Fruit fly (Drosophila melanogaster) whole organism, embryonic: ENCODE data around the gene Pdzd8.

Experiments used
- Adf1 ChIP-seq: fragments of 200-800 bp; sonication (Bioruptor generic); IDR thresholded peaks from 2 replicates; pipeline ENCODE4 v1.3.6; 2022; ENCODE audit warnings: missing biosample characterization, missing genetic modification characterization
- Atf6 ChIP-seq: fragments of 200-800 bp; sonication (Bioruptor generic); IDR thresholded peaks from 2 replicates; pipeline ENCODE4 v1.3.6; 2022; ENCODE audit warnings: missing biosample characterization, missing genetic modification characterization
- Bteb2 ChIP-seq: fragments of 200-800 bp; sonication (Bioruptor generic); optimal IDR thresholded peaks from 2 replicates; lab custom pipeline; 2016; ENCODE audit warnings: missing biosample characterization, missing genetic modification characterization
- CG10462 ChIP-seq: fragments of 200-800 bp; sonication (Bioruptor generic); optimal IDR thresholded peaks from 2 replicates; lab custom pipeline; 2016; ENCODE audit warnings: missing biosample characterization, missing genetic modification characterization
- CG10565 ChIP-seq: fragments of 200-800 bp; sonication (Bioruptor generic); optimal IDR thresholded peaks from 3 replicates; lab custom pipeline; 2016; ENCODE audit warnings: missing biosample characterization, mild to moderate bottlenecking, missing genetic modification characterization
- CG10959 ChIP-seq: fragments of 200-800 bp; sonication (Bioruptor generic); IDR thresholded peaks from 2 replicates; pipeline ENCODE4 v1.3.6; 2022; ENCODE audit warnings: missing biosample characterization, missing genetic modification characterization
- CG11504 ChIP-seq: fragments of 200-800 bp; sonication (Bioruptor generic); optimal IDR thresholded peaks from 3 replicates; lab custom pipeline; 2019; ENCODE audit warnings: missing biosample characterization, mild to moderate bottlenecking, missing genetic modification characterization, moderate library complexity
- CG11695 ChIP-seq: fragments of 200-800 bp; sonication (Bioruptor generic); IDR thresholded peaks from 3 replicates; pipeline ENCODE4 v1.3.6; 2022; ENCODE audit warnings: missing biosample characterization, missing genetic modification characterization
- CG12155 ChIP-seq: fragments of 200-800 bp; sonication (Bioruptor generic); optimal IDR thresholded peaks from 3 replicates; lab custom pipeline; 2016; ENCODE audit warnings: missing biosample characterization, missing genetic modification characterization
- CG12744 ChIP-seq: fragments of 200-800 bp; sonication (Bioruptor generic); optimal IDR thresholded peaks from 2 replicates; lab custom pipeline; 2016; ENCODE audit warnings: missing biosample characterization, missing genetic modification characterization
- CG13424 ChIP-seq: fragments of 200-800 bp; sonication (Bioruptor generic); optimal IDR thresholded peaks from 2 replicates; lab custom pipeline; 2019; ENCODE audit warnings: missing biosample characterization, mild to moderate bottlenecking, missing genetic modification characterization, moderate library complexity
- CG15073 ChIP-seq: fragments of 200-800 bp; sonication (Bioruptor generic); optimal IDR thresholded peaks from 2 replicates; lab custom pipeline; 2016; ENCODE audit warnings: missing biosample characterization, missing genetic modification characterization
- CG17186 ChIP-seq: fragments of 200-800 bp; sonication (Bioruptor generic); optimal IDR thresholded peaks from 3 replicates; lab custom pipeline; 2017; ENCODE audit warnings: missing biosample characterization, missing genetic modification reagents, missing genetic modification characterization
- CG18599 ChIP-seq: fragments of 200-800 bp; sonication (Bioruptor generic); optimal IDR thresholded peaks from 3 replicates; lab custom pipeline; 2017; ENCODE audit warnings: missing biosample characterization, missing genetic modification characterization, mild to moderate bottlenecking, moderate library complexity, missing genetic modification reagents
- CG2678 ChIP-seq: fragments of 200-800 bp; sonication (Bioruptor generic); optimal IDR thresholded peaks from 3 replicates; lab custom pipeline; 2019; ENCODE audit warnings: missing biosample characterization, mild to moderate bottlenecking, missing genetic modification characterization, moderate library complexity
- CG2875 ChIP-seq: fragments of 200-800 bp; sonication (Bioruptor generic); optimal IDR thresholded peaks from 2 replicates; lab custom pipeline; 2017; ENCODE audit warnings: missing biosample characterization, mild to moderate bottlenecking, missing genetic modification characterization, missing genetic modification reagents
- CG30020 ChIP-seq: fragments of 200-800 bp; optimal IDR thresholded peaks from 2 replicates; lab custom pipeline; 2019; ENCODE audit warnings: missing biosample characterization, mild to moderate bottlenecking, missing genetic modification characterization, moderate library complexity
- CG32532 ChIP-seq: fragments of 200-800 bp; sonication (Bioruptor generic); IDR thresholded peaks from 2 replicates; pipeline ENCODE4 v1.3.6; 2022; ENCODE audit warnings: missing biosample characterization, missing genetic modification characterization
- CG32772 ChIP-seq: fragments of 200-800 bp; sonication (Bioruptor generic); IDR thresholded peaks from 2 replicates; pipeline ENCODE4 v1.3.6; 2022; ENCODE audit warnings: missing biosample characterization, missing genetic modification characterization
- CG4854 ChIP-seq: fragments of 200-800 bp; sonication (Bioruptor generic); optimal IDR thresholded peaks from 2 replicates; lab custom pipeline; 2016; ENCODE audit warnings: missing biosample characterization, missing genetic modification characterization, inconsistent platforms
- CG7357 ChIP-seq: fragments of 200-800 bp; sonication (Bioruptor generic); IDR thresholded peaks from 3 replicates; pipeline ENCODE4 v1.3.6; 2022; ENCODE audit warnings: missing biosample characterization, missing genetic modification characterization
- CG7372 ChIP-seq: fragments of 200-800 bp; sonication (Bioruptor generic); IDR thresholded peaks from 2 replicates; pipeline ENCODE4 v1.3.6; 2022; ENCODE audit warnings: missing biosample characterization, missing genetic modification characterization
- CG8290 ChIP-seq, 3 experiments: fragments of 200-800 bp; sonication (Bioruptor generic); optimal IDR thresholded peaks; 2 replicates each; lab custom pipeline; 2016 to 2019; ENCODE audit warnings: missing biosample characterization in 3 of 3, missing genetic modification characterization in 3 of 3, mild to moderate bottlenecking in 2 of 3, moderate library complexity in 1 of 3
- CG8478 ChIP-seq: fragments of >200 bp; optimal IDR thresholded peaks from 2 replicates; lab custom pipeline; 2018
- Dek ChIP-seq: fragments of 200-800 bp; sonication (Bioruptor generic); optimal IDR thresholded peaks from 3 replicates; lab custom pipeline; 2019; ENCODE audit warnings: missing biosample characterization, mild to moderate bottlenecking, missing genetic modification characterization, moderate library complexity
- Dfd ChIP-seq, 2 experiments: fragments of >200 bp; optimal IDR thresholded peaks; 2 replicates each; lab custom pipeline; 2017; ENCODE audit warnings: missing biosample characterization in 2 of 2, missing genetic modification characterization in 2 of 2
- GATAe ChIP-seq: fragments of 200-800 bp; sonication (Bioruptor generic); conservative IDR thresholded peaks from 2 replicates; pipeline ENCODE4 v1.3.6; 2022; ENCODE audit warnings: missing biosample characterization, missing genetic modification characterization
- Hr51 ChIP-seq, 2 experiments: fragments of 200-800 bp; sonication (Bioruptor generic); optimal IDR thresholded peaks; 2 replicates in 1 of 2; 3 replicates in 1 of 2; lab custom pipeline; 2016 to 2018; ENCODE audit warnings: missing biosample characterization in 2 of 2, missing genetic modification characterization in 2 of 2, mild to moderate bottlenecking in 1 of 2, moderate library complexity in 1 of 2
- NK7.1 ChIP-seq: fragments of 200-800 bp; sonication (Bioruptor generic); optimal IDR thresholded peaks from 3 replicates; lab custom pipeline; 2016; ENCODE audit warnings: missing biosample characterization, missing genetic modification characterization
- Neu2 ChIP-seq: fragments of 200-800 bp; sonication (Bioruptor generic); optimal IDR thresholded peaks from 3 replicates; lab custom pipeline; 2016; ENCODE audit warnings: missing biosample characterization, missing genetic modification characterization, borderline replicate concordance
- Sox102F ChIP-seq: fragments of 200-800 bp; sonication (Bioruptor generic); optimal IDR thresholded peaks from 2 replicates; lab custom pipeline; 2018; ENCODE audit warnings: missing biosample characterization, mild to moderate bottlenecking, missing genetic modification characterization, moderate library complexity
- Taf1 ChIP-seq: fragments of 200-800 bp; sonication (Bioruptor generic); IDR thresholded peaks from 2 replicates; pipeline ENCODE4 v1.3.6; 2022; ENCODE audit warnings: missing biosample characterization, missing genetic modification characterization
- Xrp1 ChIP-seq: fragments of 200-800 bp; sonication (Bioruptor generic); IDR thresholded peaks from 2 replicates; pipeline ENCODE4 v1.3.6; 2022; ENCODE audit warnings: missing biosample characterization, missing genetic modification characterization
- YL-1 ChIP-seq: fragments of 200-800 bp; sonication (Bioruptor generic); optimal IDR thresholded peaks from 3 replicates; lab custom pipeline; 2017; ENCODE audit warnings: missing biosample characterization, mild to moderate bottlenecking, missing genetic modification characterization
- ab ChIP-seq: fragments of 200-800 bp; sonication (Bioruptor generic); optimal IDR thresholded peaks from 2 replicates; lab custom pipeline; 2016; ENCODE audit warnings: missing biosample characterization, missing genetic modification characterization
- amos ChIP-seq: fragments of 200-800 bp; sonication (Bioruptor generic); IDR thresholded peaks from 2 replicates; pipeline ENCODE4 v1.3.6; 2022; ENCODE audit warnings: missing biosample characterization, missing genetic modification characterization; ENCODE audit not compliant: partially characterized antibody
- esg ChIP-seq: fragments of 200-800 bp; sonication (Bioruptor generic); conservative IDR thresholded peaks from 2 replicates; pipeline ENCODE4 v1.3.6; 2022; ENCODE audit warnings: missing biosample characterization, missing genetic modification characterization
- fru ChIP-seq: fragments of >200 bp; optimal IDR thresholded peaks from 2 replicates; lab custom pipeline; 2017
- grn ChIP-seq: fragments of 200-800 bp; sonication (Bioruptor generic); optimal IDR thresholded peaks from 3 replicates; lab custom pipeline; 2017; ENCODE audit warnings: missing biosample characterization, missing genetic modification characterization
- gro ChIP-seq: fragments of 200-800 bp; sonication (Bioruptor generic); optimal IDR thresholded peaks from 2 replicates; lab custom pipeline; 2016; ENCODE audit warnings: missing biosample characterization, missing genetic modification characterization
- inv ChIP-seq: fragments of 200-800 bp; sonication (Bioruptor generic); IDR thresholded peaks from 2 replicates; pipeline ENCODE4 v1.3.6; 2022; ENCODE audit warnings: missing biosample characterization, missing genetic modification characterization; ENCODE audit not compliant: partially characterized antibody
- jing ChIP-seq: fragments of 200-800 bp; sonication (Bioruptor generic); optimal IDR thresholded peaks from 2 replicates; lab custom pipeline; 2018; ENCODE audit warnings: missing biosample characterization, mild to moderate bottlenecking, missing genetic modification characterization
- shn ChIP-seq: fragments of 200-800 bp; sonication (Bioruptor generic); optimal IDR thresholded peaks from 3 replicates; lab custom pipeline; 2016; ENCODE audit warnings: missing biosample characterization, missing genetic modification characterization
- slou ChIP-seq: fragments of 200-800 bp; sonication (Bioruptor generic); optimal IDR thresholded peaks from 3 replicates; lab custom pipeline; 2016; ENCODE audit warnings: missing biosample characterization, missing genetic modification characterization
- sna ChIP-seq: fragments of 200-800 bp; sonication (Bioruptor generic); IDR thresholded peaks from 2 replicates; pipeline ENCODE4 v1.3.6; 2022; ENCODE audit warnings: missing biosample characterization, missing genetic modification characterization; ENCODE audit not compliant: partially characterized antibody
- tin ChIP-seq: fragments of 200-800 bp; sonication (Bioruptor generic); optimal IDR thresholded peaks from 3 replicates; lab custom pipeline; 2016; ENCODE audit warnings: missing biosample characterization, missing genetic modification characterization
- usp ChIP-seq: fragments of >200 bp; optimal IDR thresholded peaks from 2 replicates; lab custom pipeline; 2017; ENCODE audit warnings: missing biosample characterization, missing genetic modification characterization
- vvl ChIP-seq: fragments of 200-800 bp; sonication (Bioruptor generic); IDR thresholded peaks from 2 replicates; pipeline ENCODE4 v1.3.6; 2022; ENCODE audit warnings: missing biosample characterization, missing genetic modification characterization

The Pdzd8 gene

DNA sequence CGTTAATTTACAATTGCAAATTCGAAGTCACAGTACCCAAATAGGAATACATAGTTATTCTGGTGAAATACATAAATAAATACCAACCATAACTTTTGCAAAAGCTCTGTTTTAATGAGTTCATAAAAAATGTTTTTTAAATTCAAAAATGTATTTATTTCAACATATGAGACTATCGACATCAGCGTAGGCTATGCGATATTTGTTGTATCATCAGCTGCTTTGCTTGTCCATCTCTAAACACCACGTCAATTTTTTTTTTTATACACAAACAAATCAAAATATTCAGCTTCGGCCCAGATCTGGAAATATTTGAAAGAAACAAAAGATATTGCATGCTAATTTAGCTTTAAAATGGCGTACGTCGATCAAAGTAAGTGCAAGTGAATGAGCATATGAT lies 42.5 kb downstream of the Pdzd8 start, which contains the start of gene CG1840 (continued):
- TF ChIP-seq NK7.1 = no peak
- no peak for TF ChIP-seq CG7372 (GFP tag; lab: Robert Waterston, UW)
- no peak for TF ChIP-seq Adf1
- no peak for TF ChIP-seq vvl (GFP tag; lab: Robert Waterston, UW)
- no peak for TF ChIP-seq CG7357 (GFP tag; lab: Robert Waterston, UW)
- no peak for TF ChIP-seq CG18599 (GFP tag; lab: Kevin White, UChicago)
- no peak for TF ChIP-seq shn (GFP tag; lab: Kevin White, UChicago)
- TF ChIP-seq grn (GFP tag; lab: Kevin White, UChicago) = no peak
- no peak for TF ChIP-seq CG10959 (GFP tag; lab: Robert Waterston, UW)
- TF ChIP-seq sna (GFP tag; lab: Robert Waterston, UW) = peak; percentile 51; the same call in 1 of the 2 replicates
- TF ChIP-seq YL-1 (GFP tag; lab: Kevin White, UChicago) = peak; percentile 13
- peak; percentile 40 for TF ChIP-seq gro
- peak; percentile 50; the same call in 1 of the 2 replicates for TF ChIP-seq inv (GFP tag; lab: Robert Waterston, UW)
- TF ChIP-seq Bteb2 (GFP tag; lab: Kevin White, UChicago) = no peak
- peak; percentile 22; the same call in 1 of the 2 replicates for TF ChIP-seq CG32532 (GFP tag; lab: Robert Waterston, UW)
- TF ChIP-seq Dek (tag; lab: Kevin White, UChicago) = no peak
- no peak for TF ChIP-seq CG30020
- no peak for TF ChIP-seq Atf6
- TF ChIP-seq CG12744 (GFP tag; lab: Kevin White, UChicago) = no peak
- TF ChIP-seq Taf1 (GFP tag; lab: Robert Waterston, UW) = no peak
- no peak for TF ChIP-seq CG8290 (GFP tag; optimal IDR thresholded peaks at IDR 0.05; lab: Kevin White, UChicago)
- peak in 1 of 2 experiments; percentile 23 for TF ChIP-seq CG8290 (tag; optimal IDR thresholded peaks at IDR 0.05; lab: Kevin White, UChicago)
- TF ChIP-seq tin (GFP tag; lab: Kevin White, UChicago) = no peak
- no peak for TF ChIP-seq esg (GFP tag; lab: Robert Waterston, UW)
- no peak for TF ChIP-seq ab (GFP tag; lab: Kevin White, UChicago)
- TF ChIP-seq CG10565 = no peak
- TF ChIP-seq Xrp1 (GFP tag; lab: Robert Waterston, UW) = no peak
- no peak for TF ChIP-seq Neu2 (GFP tag; lab: Kevin White, UChicago)
- no peak for TF ChIP-seq CG4854 (GFP tag; lab: Kevin White, UChicago)
- no peak for TF ChIP-seq Sox102F
- TF ChIP-seq amos = peak; percentile 80
- peak; percentile 59; the same call in 1 of the 2 replicates for TF ChIP-seq CG32772 (GFP tag; lab: Robert Waterston, UW)
- TF ChIP-seq CG17186 (GFP tag; lab: Kevin White, UChicago) = no peak
- TF ChIP-seq Hr51 (GFP tag; optimal IDR thresholded peaks at IDR 0.05; lab: Kevin White, UChicago) = no peak
- TF ChIP-seq usp = no peak
- no peak for TF ChIP-seq CG10462
- no peak for TF ChIP-seq CG12155 (GFP tag; lab: Kevin White, UChicago)
- TF ChIP-seq slou (GFP tag; lab: Kevin White, UChicago) = no peak
- TF ChIP-seq jing (GFP tag; lab: Kevin White, UChicago) = no peak
- no peak for TF ChIP-seq CG11695 (GFP tag; lab: Robert Waterston, UW)
- TF ChIP-seq CG2875 = no peak
- no peak for TF ChIP-seq CG15073 (GFP tag; lab: Kevin White, UChicago)
- no peak for TF ChIP-seq CG11504 (tag; lab: Kevin White, UChicago)
- no peak for TF ChIP-seq GATAe (GFP tag; lab: Robert Waterston, UW)
- peak; percentile 10 for TF ChIP-seq CG13424 (tag; lab: Kevin White, UChicago)
- no peak for TF ChIP-seq fru
- TF ChIP-seq Dfd (GFP tag; optimal IDR thresholded peaks at IDR 0.05; lab: Kevin White, UChicago) = no peak
- no peak for TF ChIP-seq CG8478 (lab: Kevin White, UChicago)
- TF ChIP-seq CG2678 = no peak
